Fruit fly (Drosophila melanogaster): ENCODE measurements around the gene Dph2.

The Dph2 gene

DNA sequence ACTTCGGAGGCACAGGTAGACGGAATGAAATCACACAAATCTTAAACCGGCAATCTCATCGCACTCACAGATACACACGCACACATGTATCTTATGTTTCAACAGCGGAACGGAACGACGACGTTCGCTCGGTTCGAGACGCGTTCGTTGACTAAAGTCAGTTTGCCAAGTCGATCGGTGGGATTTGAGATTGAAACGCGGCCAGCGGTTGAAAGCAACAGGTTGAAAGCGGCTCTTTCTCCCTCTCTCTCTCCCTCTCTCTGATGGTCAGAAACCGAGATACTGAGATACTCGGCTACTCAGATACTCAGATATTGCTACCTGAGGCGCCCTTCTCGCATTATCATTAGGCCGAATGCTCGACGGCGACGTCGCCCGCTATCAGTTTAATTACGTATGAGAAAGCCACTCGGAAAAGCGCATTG, 40.0 kb downstream of the Dph2 start (continued):
- peak; percentile 82 for TF ChIP-seq CG3281 (GFP tag; optimal IDR thresholded peaks at IDR 0.05)
- no peak for TF ChIP-seq CG30431 (GFP tag; optimal IDR thresholded peaks at IDR 0.05)
- no peak for TF ChIP-seq Sox100B (GFP tag; optimal IDR thresholded peaks at IDR 0.05)
- no peak for TF ChIP-seq CG10565 (GFP tag; optimal IDR thresholded peaks at IDR 0.05)
- TF ChIP-seq pan (optimal IDR thresholded peaks at IDR 0.05) = no peak
- TF ChIP-seq pan (GFP tag; optimal IDR thresholded peaks at IDR 0.05 in 1 of 2, IDR thresholded peaks at IDR 0.05 in 1 of 2) = no peak
- TF ChIP-seq CG14014 (GFP tag; IDR thresholded peaks at IDR 0.05) = peak; percentile 33; the same call in 1 of the 2 replicates
- no peak for TF ChIP-seq CG17612 (GFP tag; IDR thresholded peaks at IDR 0.05)
- TF ChIP-seq al (GFP tag; IDR thresholded peaks at IDR 0.05) = no peak
- no peak for TF ChIP-seq tap (tag; optimal IDR thresholded peaks at IDR 0.05)
- no peak for TF ChIP-seq Fer3 (tag; optimal IDR thresholded peaks at IDR 0.05)
- TF ChIP-seq oc (tag; optimal IDR thresholded peaks at IDR 0.05) = peak; percentile 63
- no peak for TF ChIP-seq tup (GFP tag; optimal IDR thresholded peaks at IDR 0.05)
- no peak for TF ChIP-seq CG17186 (GFP tag; optimal IDR thresholded peaks at IDR 0.05)
- TF ChIP-seq Pdp1 (GFP tag; optimal IDR thresholded peaks at IDR 0.05) = peak in 1 of 2 experiments; percentile 35
- no peak for TF ChIP-seq TFAM (GFP tag; optimal IDR thresholded peaks at IDR 0.05)
- TF ChIP-seq bowl (GFP tag; IDR thresholded peaks at IDR 0.05) = no peak
- TF ChIP-seq Doc2 (GFP tag; IDR thresholded peaks at IDR 0.05) = no peak
- no peak for TF ChIP-seq trh (GFP tag; optimal IDR thresholded peaks at IDR 0.05)
- no peak for TF ChIP-seq CG30020 (tag; optimal IDR thresholded peaks at IDR 0.05)
- no peak for TF ChIP-seq CG4404 (GFP tag; IDR thresholded peaks at IDR 0.05)
- TF ChIP-seq CG15011 (GFP tag; optimal IDR thresholded peaks at IDR 0.05) = peak; percentile 6
- no peak for TF ChIP-seq Sry-β (GFP tag; optimal IDR thresholded peaks at IDR 0.05)
- TF ChIP-seq D (optimal IDR thresholded peaks at IDR 0.05) = peak; percentile 54
- TF ChIP-seq D (GFP tag; optimal IDR thresholded peaks at IDR 0.05) = no peak
- no peak for TF ChIP-seq CG32772 (GFP tag; IDR thresholded peaks at IDR 0.05)
- TF ChIP-seq E2f1 (GFP tag; IDR thresholded peaks at IDR 0.05) = no peak
- no peak for TF ChIP-seq Scr (GFP tag; IDR thresholded peaks at IDR 0.05; ENCODE audit: partially characterized antibody)
- TF ChIP-seq vfl (GFP tag; optimal IDR thresholded peaks at IDR 0.05) = peak; percentile 66
- no peak for TF ChIP-seq Ada2b (GFP tag; IDR thresholded peaks at IDR 0.05)
- TF ChIP-seq D19B (GFP tag; optimal IDR thresholded peaks at IDR 0.05) = no peak
- no peak for TF ChIP-seq dimm (GFP tag; IDR thresholded peaks at IDR 0.05)
- TF ChIP-seq ham (GFP tag; IDR thresholded peaks at IDR 0.05) = no peak
- no peak for TF ChIP-seq danr (GFP tag; IDR thresholded peaks at IDR 0.05)
- no peak for TF ChIP-seq repo (GFP tag; optimal IDR thresholded peaks at IDR 0.05)
- TF ChIP-seq MESR4 (GFP tag; optimal IDR thresholded peaks at IDR 0.05) = peak; percentile 11
- TF ChIP-seq Nf-YA (GFP tag; IDR thresholded peaks at IDR 0.05) = no peak
- TF ChIP-seq h (optimal IDR thresholded peaks at IDR 0.05) = no peak
- no peak for TF ChIP-seq CG9876 (GFP tag; optimal IDR thresholded peaks at IDR 0.05)
- TF ChIP-seq CG2712 (tag; optimal IDR thresholded peaks at IDR 0.05) = no peak
- TF ChIP-seq H15 (GFP tag; IDR thresholded peaks at IDR 0.05) = no peak
- peak; percentile 28 for TF ChIP-seq sqz (GFP tag; optimal IDR thresholded peaks at IDR 0.05)
- TF ChIP-seq Gug (GFP tag; IDR thresholded peaks at IDR 0.05) = no peak
- TF ChIP-seq ac (GFP tag; optimal IDR thresholded peaks at IDR 0.05) = no peak
- peak in 1 of 2 experiments; percentile 97 for TF ChIP-seq tll (GFP tag; optimal IDR thresholded peaks at IDR 0.05)
- peak; percentile 85 for TF ChIP-seq sens (GFP tag)
- no peak for TF ChIP-seq Dad (GFP tag; optimal IDR thresholded peaks at IDR 0.05)
- no peak for TF ChIP-seq gt (GFP tag; IDR thresholded peaks at IDR 0.05)
- no peak for TF ChIP-seq Taf1 (GFP tag; IDR thresholded peaks at IDR 0.05)
- peak; percentile 38 for TF ChIP-seq Hey (tag; optimal IDR thresholded peaks at IDR 0.05)
- no peak for TF ChIP-seq toy (GFP tag; IDR thresholded peaks at IDR 0.05)
- no peak for TF ChIP-seq maf-S (GFP tag; optimal IDR thresholded peaks at IDR 0.05)
- no peak; the same call in 3 of the 4 replicates for TF ChIP-seq Dll (GFP tag; IDR thresholded peaks at IDR 0.05; ENCODE audit: partially characterized antibody)

Measured in whole organism, embryonic.